Fruit fly (Drosophila melanogaster) whole organism, embryonic: ENCODE data around the gene Fur2.

ENCODE experiments used
- Atf6 ChIP-seq: fragments of 200-800 bp; sonication (Bioruptor generic); IDR thresholded peaks from 2 replicates; pipeline ENCODE4 v1.3.6; 2022; ENCODE audit warnings: missing biosample characterization, missing genetic modification characterization
- CG10543 ChIP-seq: fragments of 200-800 bp; sonication (Bioruptor generic); optimal IDR thresholded peaks from 3 replicates; lab custom pipeline; 2017; ENCODE audit warnings: missing biosample characterization, mild to moderate bottlenecking, missing genetic modification characterization, moderate library complexity
- CG11695 ChIP-seq: fragments of 200-800 bp; sonication (Bioruptor generic); IDR thresholded peaks from 3 replicates; pipeline ENCODE4 v1.3.6; 2022; ENCODE audit warnings: missing biosample characterization, missing genetic modification characterization
- CG12219 ChIP-seq: fragments of 200-800 bp; sonication (Bioruptor generic); optimal IDR thresholded peaks from 3 replicates; lab custom pipeline; 2018; ENCODE audit warnings: missing biosample characterization, mild to moderate bottlenecking, missing genetic modification characterization
- CG12744 ChIP-seq: fragments of 200-800 bp; sonication (Bioruptor generic); optimal IDR thresholded peaks from 2 replicates; lab custom pipeline; 2016; ENCODE audit warnings: missing biosample characterization, missing genetic modification characterization
- CG13775 ChIP-seq: fragments of 200-800 bp; sonication (Bioruptor generic); optimal IDR thresholded peaks from 3 replicates; lab custom pipeline; 2017; ENCODE audit warnings: missing biosample characterization, mild to moderate bottlenecking, missing genetic modification characterization
- CG14441 ChIP-seq: fragments of 200-800 bp; sonication (Bioruptor generic); IDR thresholded peaks from 2 replicates; pipeline ENCODE4 v1.3.6; 2022; ENCODE audit warnings: missing biosample characterization, missing genetic modification characterization
- CG14860 ChIP-seq: fragments of 200-800 bp; sonication (Bioruptor generic); IDR thresholded peaks from 3 replicates; pipeline ENCODE4 v1.3.6; 2022; ENCODE audit warnings: missing biosample characterization, missing genetic modification characterization; ENCODE audit not compliant: partially characterized antibody
- CG1647 ChIP-seq: fragments of 200-800 bp; sonication (Bioruptor generic); optimal IDR thresholded peaks from 3 replicates; lab custom pipeline; 2016; ENCODE audit warnings: missing biosample characterization, missing genetic modification characterization
- CG17829 ChIP-seq: fragments of 200-800 bp; optimal IDR thresholded peaks from 2 replicates; lab custom pipeline; 2019; ENCODE audit warnings: missing biosample characterization, mild to moderate bottlenecking, missing genetic modification characterization, moderate library complexity
- CG2678 ChIP-seq: fragments of 200-800 bp; sonication (Bioruptor generic); optimal IDR thresholded peaks from 3 replicates; lab custom pipeline; 2019; ENCODE audit warnings: missing biosample characterization, mild to moderate bottlenecking, missing genetic modification characterization, moderate library complexity
- CG31224 ChIP-seq: fragments of 200-800 bp; sonication (Bioruptor generic); IDR thresholded peaks from 2 replicates; pipeline ENCODE4 v1.3.6; 2022; ENCODE audit warnings: missing biosample characterization, missing genetic modification characterization
- CG34422 ChIP-seq: fragments of 200-800 bp; sonication (Bioruptor generic); IDR thresholded peaks from 3 replicates; pipeline ENCODE4 v1.3.6; 2022; ENCODE audit warnings: missing biosample characterization, missing genetic modification characterization
- CG4854 ChIP-seq: fragments of 200-800 bp; sonication (Bioruptor generic); optimal IDR thresholded peaks from 2 replicates; lab custom pipeline; 2016; ENCODE audit warnings: missing biosample characterization, missing genetic modification characterization, inconsistent platforms
- CG7556 ChIP-seq: fragments of 200-800 bp; sonication (Bioruptor generic); optimal IDR thresholded peaks from 2 replicates; lab custom pipeline; 2017; ENCODE audit warnings: missing biosample characterization, mild to moderate bottlenecking, missing genetic modification characterization
- CG7928 ChIP-seq: fragments of 200-800 bp; sonication (Bioruptor generic); optimal IDR thresholded peaks from 2 replicates; lab custom pipeline; 2017; ENCODE audit warnings: missing biosample characterization, mild to moderate bottlenecking, missing genetic modification characterization
- CG9215 ChIP-seq: fragments of 200-800 bp; sonication (Bioruptor generic); IDR thresholded peaks from 2 replicates; pipeline ENCODE4 v1.3.6; 2022; ENCODE audit warnings: missing biosample characterization, missing genetic modification characterization
- CG9437 ChIP-seq: fragments of 200-800 bp; sonication (Bioruptor generic); optimal IDR thresholded peaks from 2 replicates; lab custom pipeline; 2018; ENCODE audit warnings: missing biosample characterization, mild to moderate bottlenecking, missing genetic modification characterization
- CG9876 ChIP-seq: fragments of 200-800 bp; sonication (Bioruptor generic); optimal IDR thresholded peaks from 2 replicates; lab custom pipeline; 2016; ENCODE audit warnings: missing biosample characterization, missing genetic modification characterization
- Chrac-16 ChIP-seq: fragments of 200-800 bp; sonication (Bioruptor generic); optimal IDR thresholded peaks from 3 replicates; lab custom pipeline; 2016; ENCODE audit warnings: missing biosample characterization, missing genetic modification characterization
- Dref ChIP-seq: fragments of 200-800 bp; sonication (Bioruptor generic); IDR thresholded peaks from 2 replicates; pipeline ENCODE4 v1.3.6; 2022; ENCODE audit warnings: missing biosample characterization, missing genetic modification characterization
- Drgx ChIP-seq: fragments of 200-800 bp; sonication (Bioruptor generic); IDR thresholded peaks from 2 replicates; pipeline ENCODE4 v1.3.6; 2022; ENCODE audit warnings: missing biosample characterization, missing genetic modification characterization
- HLH54F ChIP-seq: fragments of 200-800 bp; sonication (Bioruptor generic); optimal IDR thresholded peaks from 3 replicates; lab custom pipeline; 2016; ENCODE audit warnings: missing biosample characterization, missing genetic modification characterization
- Hand ChIP-seq: fragments of 200-800 bp; sonication (Bioruptor generic); optimal IDR thresholded peaks from 2 replicates; lab custom pipeline; 2017; ENCODE audit warnings: mild to moderate bottlenecking, missing biosample characterization, missing genetic modification reagents, missing genetic modification characterization
- Hmr ChIP-seq: fragments of 200-800 bp; sonication (Bioruptor generic); optimal IDR thresholded peaks from 3 replicates; lab custom pipeline; 2017; ENCODE audit warnings: mild to moderate bottlenecking, missing biosample characterization, missing genetic modification reagents, missing genetic modification characterization
- Hr3 ChIP-seq: fragments of 200-800 bp; sonication (Bioruptor generic); optimal IDR thresholded peaks from 3 replicates; lab custom pipeline; 2016; ENCODE audit warnings: missing biosample characterization, missing genetic modification characterization
- Hr78 ChIP-seq, 2 experiments: fragments of 200-800 bp in 1 of 2; fragments of >200 bp in 1 of 2; sonication (Bioruptor generic) in 1 of 2; optimal IDR thresholded peaks; 2 replicates each; lab custom pipeline; 2017 to 2019; ENCODE audit warnings: missing biosample characterization in 2 of 2, missing genetic modification characterization in 2 of 2, mild to moderate bottlenecking in 1 of 2, moderate library complexity in 1 of 2
- Nf-YC ChIP-seq: fragments of 200-800 bp; optimal IDR thresholded peaks from 3 replicates; lab custom pipeline; 2019; ENCODE audit warnings: missing biosample characterization, mild to moderate bottlenecking, missing genetic modification characterization, moderate library complexity
- Sin3A ChIP-seq: fragments of >200 bp; optimal IDR thresholded peaks from 2 replicates; lab custom pipeline; 2018
- Sox102F ChIP-seq: fragments of 200-800 bp; sonication (Bioruptor generic); optimal IDR thresholded peaks from 2 replicates; lab custom pipeline; 2018; ENCODE audit warnings: missing biosample characterization, mild to moderate bottlenecking, missing genetic modification characterization, moderate library complexity
- YL-1 ChIP-seq: fragments of 200-800 bp; sonication (Bioruptor generic); optimal IDR thresholded peaks from 3 replicates; lab custom pipeline; 2017; ENCODE audit warnings: missing biosample characterization, mild to moderate bottlenecking, missing genetic modification characterization
- corto ChIP-seq: fragments of 200-800 bp; sonication (Bioruptor generic); optimal IDR thresholded peaks from 2 replicates; lab custom pipeline; 2016; ENCODE audit warnings: missing biosample characterization, mild to moderate bottlenecking, missing genetic modification characterization, moderate library complexity
- cwo ChIP-seq: fragments of 200-800 bp; sonication (Bioruptor generic); optimal IDR thresholded peaks from 3 replicates; lab custom pipeline; 2017; ENCODE audit warnings: missing biosample characterization, missing genetic modification characterization, mild to moderate bottlenecking, moderate library complexity, missing genetic modification reagents
- dimm ChIP-seq: fragments of 200-800 bp; sonication (Bioruptor generic); IDR thresholded peaks from 2 replicates; pipeline ENCODE4 v1.3.6; 2022; ENCODE audit warnings: missing biosample characterization, missing genetic modification characterization
- fd96Cb ChIP-seq: fragments of 200-800 bp; sonication (Bioruptor generic); optimal IDR thresholded peaks from 2 replicates; lab custom pipeline; 2018; ENCODE audit warnings: missing biosample characterization, mild to moderate bottlenecking, missing genetic modification characterization, moderate library complexity
- ftz-f1 ChIP-seq: fragments of 200-800 bp; sonication (Bioruptor generic); optimal IDR thresholded peaks from 2 replicates; lab custom pipeline; 2016; ENCODE audit warnings: missing biosample characterization, missing genetic modification characterization
- gce ChIP-seq: fragments of 200-800 bp; sonication (Bioruptor generic); IDR thresholded peaks from 3 replicates; pipeline ENCODE4 v1.3.6; 2022; ENCODE audit warnings: missing biosample characterization, missing genetic modification characterization
- gcm ChIP-seq: fragments of 200-800 bp; sonication (Bioruptor generic); optimal IDR thresholded peaks from 2 replicates; lab custom pipeline; 2019; ENCODE audit warnings: missing biosample characterization, mild to moderate bottlenecking, missing genetic modification characterization, moderate library complexity
- gsb ChIP-seq: fragments of 200-800 bp; sonication (Bioruptor generic); IDR thresholded peaks from 2 replicates; pipeline ENCODE4 v1.3.6; 2022; ENCODE audit warnings: missing biosample characterization, missing genetic modification characterization
- hb ChIP-seq: fragments of 200-800 bp; sonication (Bioruptor generic); IDR thresholded peaks from 3 replicates; pipeline ENCODE4 v1.3.6; 2022; ENCODE audit warnings: missing biosample characterization, missing genetic modification characterization; ENCODE audit not compliant: partially characterized antibody
- lab ChIP-seq: fragments of 200-800 bp; sonication (Bioruptor generic); optimal IDR thresholded peaks from 3 replicates; lab custom pipeline; 2017; ENCODE audit warnings: missing biosample characterization, missing genetic modification characterization, mild to moderate bottlenecking, moderate library complexity, missing genetic modification reagents
- lilli ChIP-seq: fragments of 200-800 bp; sonication (Bioruptor generic); optimal IDR thresholded peaks from 3 replicates; lab custom pipeline; 2016; ENCODE audit warnings: missing biosample characterization, missing genetic modification characterization
- lmd ChIP-seq: fragments of 200-800 bp; sonication (Bioruptor generic); IDR thresholded peaks from 2 replicates; pipeline ENCODE4 v1.3.6; 2022; ENCODE audit warnings: missing biosample characterization, missing genetic modification characterization
- pum ChIP-seq: fragments of 200-800 bp; sonication (Bioruptor generic); optimal IDR thresholded peaks from 2 replicates; lab custom pipeline; 2016; ENCODE audit warnings: missing biosample characterization, missing genetic modification characterization
- pzg ChIP-seq: fragments of 200-800 bp; sonication (Bioruptor generic); optimal IDR thresholded peaks from 3 replicates; lab custom pipeline; 2018; ENCODE audit warnings: missing biosample characterization, mild to moderate bottlenecking, missing genetic modification characterization, moderate library complexity
- repo ChIP-seq: fragments of 200-800 bp; sonication (Bioruptor generic); optimal IDR thresholded peaks from 2 replicates; lab custom pipeline; 2016; ENCODE audit warnings: missing biosample characterization, missing genetic modification characterization
- run ChIP-seq: fragments of 200-800 bp; sonication (Bioruptor generic); optimal IDR thresholded peaks from 3 replicates; lab custom pipeline; 2018; ENCODE audit warnings: missing biosample characterization, mild to moderate bottlenecking, missing genetic modification characterization
- seq ChIP-seq: fragments of 200-800 bp; sonication (Bioruptor generic); IDR thresholded peaks from 2 replicates; pipeline ENCODE4 v1.3.6; 2022; ENCODE audit warnings: missing biosample characterization, missing genetic modification characterization
- tio ChIP-seq: fragments of 200-800 bp; sonication (Bioruptor generic); optimal IDR thresholded peaks from 2 replicates; lab custom pipeline; 2017; ENCODE audit warnings: missing biosample characterization, missing genetic modification characterization, inconsistent platforms
- usp ChIP-seq: fragments of >200 bp; optimal IDR thresholded peaks from 2 replicates; lab custom pipeline; 2017; ENCODE audit warnings: missing biosample characterization, missing genetic modification characterization
- wek ChIP-seq: fragments of 200-800 bp; sonication (Bioruptor generic); optimal IDR thresholded peaks from 3 replicates; lab custom pipeline; 2018; ENCODE audit warnings: missing biosample characterization, mild to moderate bottlenecking, missing genetic modification characterization, moderate library complexity

Fur2 gene

DNA sequence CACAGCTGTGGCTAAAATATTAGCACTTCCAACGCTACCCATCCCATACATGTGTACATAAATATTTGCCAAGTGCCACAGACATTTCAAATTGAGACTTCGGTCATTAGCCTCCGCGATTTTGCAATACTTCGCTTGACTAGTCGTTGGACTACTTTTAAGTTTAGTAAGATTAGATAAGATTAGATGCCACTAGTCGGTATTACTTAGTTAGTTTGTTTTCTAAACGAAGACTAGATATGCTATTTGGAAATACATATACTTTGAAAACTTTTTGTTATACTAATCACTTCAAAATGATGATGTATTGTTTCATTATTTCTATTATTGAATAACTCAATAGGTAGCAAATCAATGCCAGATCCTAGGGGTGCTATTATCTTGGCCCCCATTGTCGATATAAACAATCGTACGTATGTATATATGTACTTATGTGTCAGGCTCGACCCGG is 13.1 kb downstream of the Fur2 start (continued):
- TF ChIP-seq CG17829 (tag; lab: Kevin White, UChicago): peak; percentile 26
- peak; percentile 28 for TF ChIP-seq CG9437 (GFP tag; lab: Kevin White, UChicago)
- TF ChIP-seq CG10543 (GFP tag; lab: Kevin White, UChicago): peak; percentile 22
- TF ChIP-seq CG1647 (GFP tag; lab: Kevin White, UChicago): no peak
- TF ChIP-seq ftz-f1 (GFP tag; lab: Kevin White, UChicago): no peak
- TF ChIP-seq CG9876: no peak
- no peak for TF ChIP-seq gsb (GFP tag; lab: Robert Waterston, UW)
- TF ChIP-seq fd96Cb (tag; lab: Kevin White, UChicago): peak; percentile 2
- TF ChIP-seq pum (GFP tag; lab: Kevin White, UChicago): peak; percentile 6
- no peak for TF ChIP-seq dimm (GFP tag; lab: Robert Waterston, UW)
- TF ChIP-seq hb (GFP tag; lab: Robert Waterston, UW): no peak
- TF ChIP-seq CG9215: no peak
- TF ChIP-seq lab: peak; percentile 74
- TF ChIP-seq HLH54F (GFP tag; lab: Kevin White, UChicago): peak; percentile 21
- TF ChIP-seq Nf-YC (tag; lab: Kevin White, UChicago): peak; percentile 7
- TF ChIP-seq CG7556 (GFP tag; lab: Kevin White, UChicago): peak; percentile 52
- peak; percentile 56 for TF ChIP-seq cwo (GFP tag; lab: Kevin White, UChicago)
- 0 out of 2 replicates have a peak, but pooled peaks have one; percentile 13 for TF ChIP-seq lmd (GFP tag; lab: Robert Waterston, UW)
- no peak for TF ChIP-seq Sin3A (lab: Kevin White, UChicago)
- TF ChIP-seq CG13775: peak; percentile 27
- no peak for TF ChIP-seq CG34422 (GFP tag; lab: Robert Waterston, UW)
- TF ChIP-seq wek: no peak
- peak; percentile 21 for TF ChIP-seq corto (GFP tag; lab: Kevin White, UChicago)
- no peak for TF ChIP-seq repo (GFP tag; lab: Kevin White, UChicago)
- TF ChIP-seq Drgx (GFP tag; lab: Robert Waterston, UW): peak; percentile 50; the same call in 1 of the 2 replicates
- no peak for TF ChIP-seq usp (GFP tag; lab: Kevin White, UChicago)
- 0 out of 3 replicates have a peak, but pooled peaks have one; percentile 31 for TF ChIP-seq CG11695 (GFP tag; lab: Robert Waterston, UW)
- no peak for TF ChIP-seq Dref
- TF ChIP-seq tio (GFP tag; lab: Kevin White, UChicago): peak; percentile 54
- TF ChIP-seq run (tag; lab: Kevin White, UChicago): no peak
- TF ChIP-seq gce: no peak
- peak; percentile 68 for TF ChIP-seq CG2678 (tag; lab: Kevin White, UChicago)
- 0 out of 2 replicates have a peak, but pooled peaks have one; percentile 10 for TF ChIP-seq CG31224
- peak in 1 of 2 experiments; percentile 5 for TF ChIP-seq Hr78 (GFP tag; optimal IDR thresholded peaks at IDR 0.05; lab: Kevin White, UChicago)
- TF ChIP-seq CG4854 (GFP tag; lab: Kevin White, UChicago): no peak
- peak; percentile 50 for TF ChIP-seq lilli (GFP tag; lab: Kevin White, UChicago)
- peak; percentile 18 for TF ChIP-seq gcm (GFP tag; lab: Kevin White, UChicago)
- peak; percentile 14 for TF ChIP-seq CG12744 (GFP tag; lab: Kevin White, UChicago)
- peak; percentile 14 for TF ChIP-seq Chrac-16 (GFP tag; lab: Kevin White, UChicago)
- TF ChIP-seq Hmr: peak; percentile 50
- TF ChIP-seq seq: 0 out of 2 replicates have a peak, but pooled peaks have one; percentile 24
- peak; percentile 51; the same call in 1 of the 2 replicates for TF ChIP-seq Atf6 (GFP tag; lab: Robert Waterston, UW)
- no peak for TF ChIP-seq CG14860
- peak; percentile 23 for TF ChIP-seq Hr3 (GFP tag; lab: Kevin White, UChicago)
- TF ChIP-seq CG12219 (GFP tag; lab: Kevin White, UChicago): peak; percentile 20
- TF ChIP-seq pzg (GFP tag; lab: Kevin White, UChicago): no peak
- TF ChIP-seq Sox102F (GFP tag; lab: Kevin White, UChicago): peak; percentile 21
- no peak for TF ChIP-seq CG14441 (GFP tag; lab: Robert Waterston, UW)
- TF ChIP-seq CG7928: peak; percentile 12
- no peak for TF ChIP-seq YL-1 (GFP tag; lab: Kevin White, UChicago)
- peak; percentile 42 for TF ChIP-seq Hand (GFP tag; lab: Kevin White, UChicago)
